Worm (Caenorhabditis elegans): ENCODE data around the gene F23D12.11.

The F23D12.11 gene

DNA sequence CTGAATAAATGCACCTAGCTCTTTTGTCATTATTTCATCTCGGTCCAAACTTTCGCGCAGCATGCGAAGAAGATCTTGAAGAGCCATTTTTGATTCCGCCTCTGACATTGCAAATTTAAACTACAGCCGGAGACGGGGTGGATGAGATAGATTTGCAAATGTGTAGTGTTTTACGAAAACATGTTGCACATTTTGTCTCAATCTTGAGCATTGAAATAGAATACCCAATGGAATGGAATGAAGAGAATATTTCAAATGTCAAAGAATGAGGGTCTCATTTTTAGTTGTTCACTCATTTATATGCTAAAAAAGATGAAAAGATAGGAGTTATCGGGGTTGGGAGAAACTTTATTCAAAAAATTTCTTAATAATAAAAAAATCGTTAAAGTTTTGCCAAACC is 30.9 kb upstream of the F23D12.11 start, which contains the start of gene Y66C5A.1:
TSS of gene Y66C5A.1 (minus strand) at position 101 of the 400 bp plus-strand sequence.
- no peak for TF ChIP-seq tbx-7 (tag; optimal IDR thresholded peaks at IDR 0.05)
- no peak for TF ChIP-seq lim-6 (tag; optimal IDR thresholded peaks at IDR 0.05)
- no peak for TF ChIP-seq elt-2 (tag; optimal IDR thresholded peaks at IDR 0.05)
- no peak for TF ChIP-seq ztf-16 (tag; optimal IDR thresholded peaks at IDR 0.05)

DNA sequence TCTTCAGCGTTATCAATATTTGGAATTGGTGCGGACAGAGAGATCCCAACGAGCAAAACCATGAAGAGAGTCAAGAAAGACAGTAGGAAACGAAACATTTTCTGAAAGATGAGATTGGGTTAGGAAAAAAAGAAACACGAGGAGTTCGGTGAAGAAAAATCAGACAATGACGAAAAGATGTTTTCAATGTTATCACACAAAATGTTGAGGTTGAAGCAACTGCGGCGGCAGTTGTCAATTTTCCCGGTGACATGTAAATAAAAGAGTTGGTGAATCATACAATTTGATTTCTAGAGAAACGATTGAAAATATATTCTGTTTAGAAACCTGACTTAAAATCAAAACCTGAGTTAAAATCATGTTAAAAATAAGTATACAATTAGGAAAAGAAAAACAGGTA is 29.2 kb upstream of the F23D12.11 start, which contains the start of gene F23D12.7:
TSS of gene F23D12.7 (minus strand) at position 101 of the 400 bp plus-strand sequence.
- no peak for TF ChIP-seq pat-9 (tag; optimal IDR thresholded peaks at IDR 0.05)
- no peak for TF ChIP-seq ceh-9 (tag; optimal IDR thresholded peaks at IDR 0.05)
- TF ChIP-seq hlh-6 (tag; optimal IDR thresholded peaks at IDR 0.05): no peak
- no peak for TF ChIP-seq nfya-1 (tag; optimal IDR thresholded peaks at IDR 0.05)
- no peak for TF ChIP-seq unc-42 (tag; optimal IDR thresholded peaks at IDR 0.05)
- no peak for TF ChIP-seq rnt-1 (tag; optimal IDR thresholded peaks at IDR 0.05)

DNA sequence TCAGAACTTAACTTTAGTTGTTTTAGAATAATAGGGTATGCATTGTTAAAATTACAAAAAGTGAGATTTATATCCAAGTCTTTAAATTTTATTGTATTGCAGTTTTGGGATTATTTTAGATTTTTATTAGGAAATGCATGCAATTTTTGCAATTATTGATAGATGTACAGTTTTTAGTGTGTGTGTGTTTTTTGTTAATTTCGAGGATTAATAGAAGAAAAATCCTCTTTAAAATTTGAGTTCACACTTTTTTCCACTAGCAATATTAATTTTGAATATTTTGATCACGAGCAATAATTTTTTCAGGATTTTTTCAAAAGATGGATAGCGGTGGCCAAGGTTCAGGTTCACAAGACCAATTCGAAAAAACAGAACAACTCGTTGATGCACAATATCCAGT is 23.4 kb upstream of the F23D12.11 start, which contains the start of gene jmjd-3.2:
TSS of gene jmjd-3.2 (plus strand) at position 301 of the 400 bp plus-strand sequence.
- TF ChIP-seq hlh-13 (GFP tag; optimal IDR thresholded peaks at IDR 0.05): no peak
- no peak for TF ChIP-seq ahr-1 (tag; optimal IDR thresholded peaks at IDR 0.05)
- TF ChIP-seq hlh-30 (tag; optimal IDR thresholded peaks at IDR 0.05; ENCODE audit: insufficient read depth): no peak
- no peak for TF ChIP-seq ceh-30 (tag; optimal IDR thresholded peaks at IDR 0.05)
- no peak for TF ChIP-seq che-1 (tag; optimal IDR thresholded peaks at IDR 0.05)
- no peak for TF ChIP-seq tbx-2 (tag; optimal IDR thresholded peaks at IDR 0.05)
- no peak for TF ChIP-seq ceh-14 (tag; optimal IDR thresholded peaks at IDR 0.05)
- no peak for TF ChIP-seq hlh-8 (tag; optimal IDR thresholded peaks at IDR 0.05)
- TF ChIP-seq nhr-232 (tag; optimal IDR thresholded peaks at IDR 0.05): no peak
- no peak for TF ChIP-seq ceh-34 (tag; optimal IDR thresholded peaks at IDR 0.05)
- TF ChIP-seq fax-1 (tag; optimal IDR thresholded peaks at IDR 0.05): no peak
- no peak for TF ChIP-seq ceh-18 (tag; optimal IDR thresholded peaks at IDR 0.05)
- no peak for TF ChIP-seq hlh-6 (tag; optimal IDR thresholded peaks at IDR 0.05)
- TF ChIP-seq dve-1 (tag; optimal IDR thresholded peaks at IDR 0.05): no peak
- no peak for TF ChIP-seq sox-4 (tag; optimal IDR thresholded peaks at IDR 0.05)
- no peak for TF ChIP-seq ama-1 (optimal IDR thresholded peaks at IDR 0.05)

DNA sequence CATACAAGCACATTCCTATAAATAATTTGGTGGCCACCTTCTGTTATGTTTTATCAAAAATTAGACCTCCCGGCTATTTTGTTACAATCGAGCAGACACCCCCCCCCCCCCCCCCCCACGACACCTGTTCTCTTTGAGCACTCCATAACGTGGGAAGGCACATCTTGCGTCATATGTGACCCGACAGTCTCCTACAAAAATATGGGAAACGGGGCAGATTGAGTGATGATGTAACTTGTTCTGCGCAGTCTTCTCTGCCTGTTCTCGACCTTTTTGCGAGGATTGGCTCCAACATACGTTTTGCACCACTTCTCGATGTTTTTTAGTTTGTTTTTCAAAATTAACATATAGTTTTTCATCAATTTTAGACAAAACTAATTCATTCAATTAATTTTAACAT is 22.9 kb upstream of the F23D12.11 start:
- TF ChIP-seq pax-1 (tag; optimal IDR thresholded peaks at IDR 0.05) (no peak), npax-4 (tag; optimal IDR thresholded peaks at IDR 0.05) (no peak), pha-4 (tag; optimal IDR thresholded peaks at IDR 0.05) (no peak)

DNA sequence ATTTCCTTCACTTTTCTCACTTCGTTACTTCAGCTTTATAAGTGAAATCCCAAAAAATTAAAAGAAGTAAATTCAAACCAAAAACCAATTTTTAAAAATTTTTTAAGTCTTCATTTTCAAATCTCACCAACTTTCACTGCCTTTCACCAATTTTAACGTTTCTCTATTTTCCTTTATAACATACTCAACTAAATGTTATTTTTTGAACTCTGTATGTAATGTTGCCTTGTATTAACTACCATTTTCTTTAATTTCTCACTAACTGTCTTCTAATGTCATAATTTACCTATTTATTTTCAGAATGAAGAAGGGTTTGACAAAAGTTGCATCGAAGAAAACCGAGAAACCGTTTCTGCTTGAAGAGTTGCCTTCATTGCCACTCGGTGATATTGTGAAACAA is 20.1 kb upstream of the F23D12.11 start, which contains the start of gene F23D12.4:
TSS of gene F23D12.4 (plus strand) at position 301 of the 400 bp plus-strand sequence.
- TF ChIP-seq syd-9 (tag; optimal IDR thresholded peaks at IDR 0.05) (no peak), che-1 (tag; optimal IDR thresholded peaks at IDR 0.05) (no peak), ceh-22 (tag; optimal IDR thresholded peaks at IDR 0.05) (no peak), hlh-13 (GFP tag; optimal IDR thresholded peaks at IDR 0.05) (no peak), K09A11.1 (tag; optimal IDR thresholded peaks at IDR 0.05; ENCODE audit: insufficient read depth) (no peak), nhr-232 (tag; optimal IDR thresholded peaks at IDR 0.05) (no peak), zip-5 (tag; optimal IDR thresholded peaks at IDR 0.05) (no peak), ceh-14 (tag; optimal IDR thresholded peaks at IDR 0.05) (no peak), ztf-16 (tag; optimal IDR thresholded peaks at IDR 0.05) (no peak), ceh-24 (tag; optimal IDR thresholded peaks at IDR 0.05) (no peak), gmeb-2 (tag; optimal IDR thresholded peaks at IDR 0.05) (no peak), ref-2 (tag; optimal IDR thresholded peaks at IDR 0.05) (no peak), pat-9 (tag; optimal IDR thresholded peaks at IDR 0.05) (no peak), ama-1 (optimal IDR thresholded peaks at IDR 0.05) (no peak), mec-3 (tag; optimal IDR thresholded peaks at IDR 0.05; ENCODE audit: borderline replicate concordance) (no peak), dve-1 (tag; optimal IDR thresholded peaks at IDR 0.05) (no peak)
